ENCODE assay signal across 5 fruit fly cellular contexts in the genomic region with DNA sequence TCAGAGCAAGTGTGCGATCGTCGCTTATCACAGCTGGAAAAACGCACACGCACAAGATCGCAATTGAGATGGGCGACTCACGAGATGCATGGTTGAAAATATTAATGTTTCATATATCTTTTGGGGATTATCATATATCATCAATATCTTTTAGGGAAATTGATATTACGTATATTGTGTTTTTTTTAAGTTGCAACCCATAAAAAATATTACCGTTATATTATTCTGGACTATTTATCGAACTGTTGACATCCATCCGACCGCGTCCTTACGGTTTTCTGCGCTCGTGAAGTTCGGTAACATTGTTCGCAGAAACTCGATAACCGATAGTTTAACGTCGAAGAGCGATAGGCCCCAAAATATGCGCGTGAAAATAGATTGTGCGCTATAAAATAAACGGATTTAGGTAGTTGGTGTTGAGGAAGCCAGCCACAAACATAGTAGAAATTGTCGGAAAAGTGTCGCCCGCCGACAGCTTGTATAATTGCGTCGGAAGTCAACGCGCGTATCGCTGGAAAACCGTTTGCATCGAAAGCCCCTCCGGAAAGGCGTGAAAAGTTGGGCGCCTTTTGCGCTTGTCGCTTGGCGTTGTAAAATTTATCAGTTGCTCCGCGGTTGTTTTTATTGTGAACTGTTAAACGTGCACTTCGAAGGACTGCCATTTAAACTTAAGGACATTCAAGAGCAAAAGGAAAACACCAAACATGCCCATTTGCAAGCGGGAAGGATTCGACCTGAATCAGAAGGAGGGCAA.
TF ChIP-seq lines count a peak whose summit lies in the region.

Mccc1 (minus strand) TSS at position 244 of the 754 bp plus-strand sequence.
Acf (plus strand) TSS at position 318 of the 754 bp plus-strand sequence.

- no peak for TF ChIP-seq CTCF in whole organism, embryonic (GFP tag; optimal IDR thresholded peaks at IDR 0.05; lab: Kevin White, UChicago)

TF ChIP-seq in whole organism, adult, 20 proteins besides CTCF, POLR2A, EP300 and RAD21 (continues in another document):
- peak; percentile 69 for TF ChIP-seq Crg-1 (GFP tag; optimal IDR thresholded peaks at IDR 0.05; lab: Kevin White, UChicago)
- no peak for TF ChIP-seq CG12768 (GFP tag; optimal IDR thresholded peaks at IDR 0.05; lab: Kevin White, UChicago)
- TF ChIP-seq Mnt (GFP tag; optimal IDR thresholded peaks at IDR 0.05; lab: Kevin White, UChicago): peak; percentile 76
- TF ChIP-seq pad (GFP tag; optimal IDR thresholded peaks at IDR 0.05; lab: Kevin White, UChicago): no peak
- peak; percentile 59 for TF ChIP-seq bab1 (GFP tag; optimal IDR thresholded peaks at IDR 0.05; lab: Kevin White, UChicago)
- no peak for TF ChIP-seq CG33017 (tag; optimal IDR thresholded peaks at IDR 0.05; lab: Kevin White, UChicago)
- TF ChIP-seq Clk (GFP tag; optimal IDR thresholded peaks at IDR 0.05; lab: Kevin White, UChicago): no peak
- no peak for TF ChIP-seq CG7045 (GFP tag; optimal IDR thresholded peaks at IDR 0.05; lab: Kevin White, UChicago)
- no peak for TF ChIP-seq cic (GFP tag; optimal IDR thresholded peaks at IDR 0.05; lab: Kevin White, UChicago)
- no peak for TF ChIP-seq cnc (optimal IDR thresholded peaks at IDR 0.05; lab: Kevin White, UChicago)
- TF ChIP-seq CG11617 (GFP tag; optimal IDR thresholded peaks at IDR 0.05; lab: Kevin White, UChicago): peak; percentile 25
- TF ChIP-seq CG5204 (GFP tag; optimal IDR thresholded peaks at IDR 0.05; lab: Kevin White, UChicago): peak; percentile 33
- peak; percentile 34 for TF ChIP-seq CG7101 (tag; optimal IDR thresholded peaks at IDR 0.05; lab: Kevin White, UChicago)
- peak; percentile 73 for TF ChIP-seq CG14711 (tag; optimal IDR thresholded peaks at IDR 0.05; lab: Kevin White, UChicago)
- TF ChIP-seq CG1620 (GFP tag; optimal IDR thresholded peaks at IDR 0.05; lab: Kevin White, UChicago): peak; percentile 32
- no peak for TF ChIP-seq toe (GFP tag; optimal IDR thresholded peaks at IDR 0.05; lab: Kevin White, UChicago)

TF ChIP-seq in whole organism, embryonic, 481 proteins besides CTCF, POLR2A, EP300 and RAD21 (continues in another document):
- TF ChIP-seq chm (GFP tag; IDR thresholded peaks at IDR 0.05; lab: Robert Waterston, UW) (no peak), CG3995 (GFP tag; optimal IDR thresholded peaks at IDR 0.05; lab: Kevin White, UChicago) (peak; percentile 37), MESR4 (GFP tag; optimal IDR thresholded peaks at IDR 0.05; lab: Kevin White, UChicago) (peak; percentile 0), chif (GFP tag; optimal IDR thresholded peaks at IDR 0.05; lab: Kevin White, UChicago) (peak in 1 of 2 experiments; percentile 31), CG2678 (tag; optimal IDR thresholded peaks at IDR 0.05; lab: Kevin White, UChicago) (no peak), Max (GFP tag; optimal IDR thresholded peaks at IDR 0.05; lab: Kevin White, UChicago) (peak; percentile 61), Dll (GFP tag; IDR thresholded peaks at IDR 0.05; lab: Robert Waterston, UW; ENCODE audit: partially characterized antibody) (peak; percentile 73), CG3847 (GFP tag; IDR thresholded peaks at IDR 0.05; lab: Robert Waterston, UW) (peak; percentile 44; the same call in 1 of the 2 replicates), NC2β (GFP tag; optimal IDR thresholded peaks at IDR 0.05; lab: Kevin White, UChicago) (peak; percentile 55), Chrac-16 (GFP tag; optimal IDR thresholded peaks at IDR 0.05; lab: Kevin White, UChicago) (peak; percentile 42), chn (GFP tag; optimal IDR thresholded peaks at IDR 0.05; lab: Kevin White, UChicago) (no peak), CG2116 (GFP tag; optimal IDR thresholded peaks at IDR 0.05; lab: Kevin White, UChicago) (peak; percentile 84), bab2 (GFP tag; optimal IDR thresholded peaks at IDR 0.05; lab: Kevin White, UChicago) (no peak), hbn (GFP tag; IDR thresholded peaks at IDR 0.05; lab: Robert Waterston, UW; ENCODE audit: partially characterized antibody) (peak; percentile 64), MBD-R2 (GFP tag; IDR thresholded peaks at IDR 0.05; lab: Robert Waterston, UW) (peak; percentile 35; the same call in 1 of the 2 replicates)

TF ChIP-seq in whole organism, prepupa, 60 proteins besides CTCF, POLR2A, EP300 and RAD21:
- TF ChIP-seq CG9139 (GFP tag; optimal IDR thresholded peaks at IDR 0.05; lab: Kevin White, UChicago) (no peak), Sox14 (GFP tag; optimal IDR thresholded peaks at IDR 0.05; lab: Kevin White, UChicago) (no peak), Eip93F (GFP tag; optimal IDR thresholded peaks at IDR 0.05; lab: Kevin White, UChicago) (peak; percentile 12), CG10631 (GFP tag; optimal IDR thresholded peaks at IDR 0.05; lab: Kevin White, UChicago) (peak; percentile 55), CG31627 (GFP tag; optimal IDR thresholded peaks at IDR 0.05; lab: Kevin White, UChicago) (peak; percentile 43), fd59A (GFP tag; optimal IDR thresholded peaks at IDR 0.05; lab: Kevin White, UChicago) (no peak), Eip78C (GFP tag; lab: Kevin White, UChicago) (no peak), CG8319 (GFP tag; optimal IDR thresholded peaks at IDR 0.05; lab: Kevin White, UChicago) (no peak)
TF ChIP-seq in whole organism, prepupa: peak in this region for 3.

TF ChIP-seq in whole organism, pupa, 21 proteins besides CTCF, POLR2A, EP300 and RAD21:
- TF ChIP-seq CG4496 (GFP tag; IDR thresholded peaks at IDR 0.05; lab: Robert Waterston, UW): peak; percentile 57; the same call in 2 of the 3 replicates
- TF ChIP-seq gl (tag; optimal IDR thresholded peaks at IDR 0.05; lab: Kevin White, UChicago): no peak

TF ChIP-seq in whole organism, wandering third instar larva, 38 proteins besides CTCF, POLR2A, EP300 and RAD21:
- TF ChIP-seq CG32264 (GFP tag; optimal IDR thresholded peaks at IDR 0.05; lab: Kevin White, UChicago): peak; percentile 10
- TF ChIP-seq dsf (GFP tag; optimal IDR thresholded peaks at IDR 0.05; lab: Kevin White, UChicago; ENCODE audit: borderline replicate concordance): peak; percentile 23
- TF ChIP-seq brk (GFP tag; optimal IDR thresholded peaks at IDR 0.05; lab: Kevin White, UChicago): no peak
- TF ChIP-seq jim (GFP tag; optimal IDR thresholded peaks at IDR 0.05; lab: Kevin White, UChicago): no peak
- TF ChIP-seq sv (GFP tag; optimal IDR thresholded peaks at IDR 0.05; lab: Kevin White, UChicago): peak; percentile 36
- no peak for TF ChIP-seq lola (GFP tag; optimal IDR thresholded peaks at IDR 0.05; lab: Kevin White, UChicago)
- TF ChIP-seq Dif (GFP tag; optimal IDR thresholded peaks at IDR 0.05; lab: Kevin White, UChicago; ENCODE audit: partially characterized antibody): no peak
- TF ChIP-seq Hr78 (GFP tag; optimal IDR thresholded peaks at IDR 0.05; lab: Kevin White, UChicago): no peak
- peak; percentile 38 for TF ChIP-seq GATAd (GFP tag; optimal IDR thresholded peaks at IDR 0.05; lab: Kevin White, UChicago)
- TF ChIP-seq psq (GFP tag; optimal IDR thresholded peaks at IDR 0.05; lab: Kevin White, UChicago): peak; percentile 17
- no peak for TF ChIP-seq dl (GFP tag; optimal IDR thresholded peaks at IDR 0.05; lab: Kevin White, UChicago; ENCODE audit: insufficient read depth in 1 of 2, partially characterized antibody in 2 of 2)
- TF ChIP-seq rgr (GFP tag; optimal IDR thresholded peaks at IDR 0.05; lab: Kevin White, UChicago): no peak
- no peak for TF ChIP-seq Sp1 (GFP tag; optimal IDR thresholded peaks at IDR 0.05; lab: Kevin White, UChicago)
- TF ChIP-seq Hr83 (GFP tag; optimal IDR thresholded peaks at IDR 0.05; lab: Kevin White, UChicago; ENCODE audit: poor library complexity, severe bottlenecking): peak; percentile 44
- no peak for TF ChIP-seq h (GFP tag; optimal IDR thresholded peaks at IDR 0.05; lab: Kevin White, UChicago)
- no peak for TF ChIP-seq Mio (GFP tag; optimal IDR thresholded peaks at IDR 0.05; lab: Kevin White, UChicago)
- no peak for TF ChIP-seq Vsx2 (GFP tag; optimal IDR thresholded peaks at IDR 0.05; lab: Kevin White, UChicago; ENCODE audit: partially characterized antibody)
- no peak for TF ChIP-seq br (GFP tag; optimal IDR thresholded peaks at IDR 0.05; lab: Kevin White, UChicago)
- no peak for TF ChIP-seq sage (GFP tag; optimal IDR thresholded peaks at IDR 0.05; lab: Kevin White, UChicago)
